Fruit fly (Drosophila melanogaster) whole organism, embryonic: ENCODE data around the gene p24-1.

ENCODE experiments used
- Aef1 ChIP-seq: fragments of 200-800 bp; sonication (Bioruptor generic); IDR thresholded peaks from 3 replicates; pipeline ENCODE4 v1.3.6; 2022; ENCODE audit warnings: missing biosample characterization, missing genetic modification characterization
- Blimp-1 ChIP-seq: fragments of 200-800 bp; sonication (Bioruptor generic); optimal IDR thresholded peaks from 3 replicates; lab custom pipeline; 2018; ENCODE audit warnings: missing biosample characterization, missing genetic modification characterization, mild to moderate bottlenecking, moderate library complexity, missing genetic modification reagents
- Bteb2 ChIP-seq: fragments of 200-800 bp; sonication (Bioruptor generic); optimal IDR thresholded peaks from 2 replicates; lab custom pipeline; 2016; ENCODE audit warnings: missing biosample characterization, missing genetic modification characterization
- CG10366 ChIP-seq: fragments of 200-800 bp; sonication (Bioruptor generic); IDR thresholded peaks from 2 replicates; pipeline ENCODE4 v1.3.6; 2022; ENCODE audit warnings: missing biosample characterization, missing genetic modification characterization
- CG10543 ChIP-seq: fragments of 200-800 bp; sonication (Bioruptor generic); optimal IDR thresholded peaks from 3 replicates; lab custom pipeline; 2017; ENCODE audit warnings: missing biosample characterization, mild to moderate bottlenecking, missing genetic modification characterization, moderate library complexity
- CG10565 ChIP-seq: fragments of 200-800 bp; sonication (Bioruptor generic); optimal IDR thresholded peaks from 3 replicates; lab custom pipeline; 2016; ENCODE audit warnings: missing biosample characterization, mild to moderate bottlenecking, missing genetic modification characterization
- CG10654 ChIP-seq: fragments of 200-800 bp; sonication (Bioruptor generic); optimal IDR thresholded peaks from 2 replicates; lab custom pipeline; 2016; ENCODE audit warnings: missing biosample characterization, missing genetic modification characterization
- CG12769 ChIP-seq: fragments of 200-800 bp; sonication (Bioruptor generic); optimal IDR thresholded peaks from 2 replicates; lab custom pipeline; 2019; ENCODE audit warnings: missing biosample characterization, mild to moderate bottlenecking, missing genetic modification characterization, moderate library complexity
- CG15479 ChIP-seq: fragments of 200-800 bp; sonication (Bioruptor generic); optimal IDR thresholded peaks from 3 replicates; lab custom pipeline; 2019; ENCODE audit warnings: missing biosample characterization, mild to moderate bottlenecking, missing genetic modification characterization, moderate library complexity
- CG15514 ChIP-seq: fragments of 200-800 bp; sonication (Bioruptor generic); optimal IDR thresholded peaks from 3 replicates; lab custom pipeline; 2017; ENCODE audit warnings: missing biosample characterization, missing genetic modification characterization, mild to moderate bottlenecking, moderate library complexity, missing genetic modification reagents
- CG15696 ChIP-seq: fragments of 200-800 bp; sonication (Bioruptor generic); optimal IDR thresholded peaks from 2 replicates; lab custom pipeline; 2019; ENCODE audit warnings: missing biosample characterization, mild to moderate bottlenecking, missing genetic modification characterization, moderate library complexity
- CG16863 ChIP-seq: fragments of 200-800 bp; sonication (Bioruptor generic); optimal IDR thresholded peaks from 3 replicates; lab custom pipeline; 2016; ENCODE audit warnings: missing biosample characterization, missing genetic modification characterization
- CG2199 ChIP-seq: fragments of 200-800 bp; sonication (Bioruptor generic); IDR thresholded peaks from 3 replicates; pipeline ENCODE4 v1.3.6; 2022; ENCODE audit warnings: missing biosample characterization, missing genetic modification characterization
- CG2678 ChIP-seq: fragments of 200-800 bp; sonication (Bioruptor generic); optimal IDR thresholded peaks from 3 replicates; lab custom pipeline; 2019; ENCODE audit warnings: missing biosample characterization, mild to moderate bottlenecking, missing genetic modification characterization, moderate library complexity
- CG30020 ChIP-seq: fragments of 200-800 bp; optimal IDR thresholded peaks from 2 replicates; lab custom pipeline; 2019; ENCODE audit warnings: missing biosample characterization, mild to moderate bottlenecking, missing genetic modification characterization, moderate library complexity
- CG30431 ChIP-seq: fragments of 200-800 bp; sonication (Bioruptor generic); optimal IDR thresholded peaks from 2 replicates; lab custom pipeline; 2017; ENCODE audit warnings: missing biosample characterization, missing genetic modification characterization
- CG32767 ChIP-seq: fragments of 200-800 bp; sonication (Bioruptor generic); IDR thresholded peaks from 2 replicates; pipeline ENCODE4 v1.3.6; 2022; ENCODE audit warnings: missing biosample characterization, missing genetic modification characterization
- CG3726 ChIP-seq: fragments of 200-800 bp; sonication (Bioruptor generic); IDR thresholded peaks from 3 replicates; pipeline ENCODE4, ENCODE4 v1.3.6; 2022; ENCODE audit warnings: missing biosample characterization, missing genetic modification characterization
- CG6689 ChIP-seq: fragments of 200-800 bp; sonication (Bioruptor generic); IDR thresholded peaks from 2 replicates; pipeline ENCODE4 v1.3.6; 2022; ENCODE audit warnings: missing biosample characterization, missing genetic modification characterization
- CG8944 ChIP-seq: fragments of 200-800 bp; sonication (Bioruptor generic); optimal IDR thresholded peaks from 3 replicates; lab custom pipeline; 2016; ENCODE audit warnings: missing biosample characterization, missing genetic modification characterization
- E2f2 ChIP-seq: fragments of 200-800 bp; sonication (Bioruptor generic); IDR thresholded peaks from 2 replicates; pipeline ENCODE4 v1.3.6; 2022; ENCODE audit warnings: missing biosample characterization, missing genetic modification characterization
- Gsc ChIP-seq: fragments of 200-800 bp; sonication (Bioruptor generic); IDR thresholded peaks from 2 replicates; pipeline ENCODE4 v1.3.6; 2022; ENCODE audit warnings: missing biosample characterization, missing genetic modification characterization
- HLHmδ ChIP-seq: fragments of 200-800 bp; sonication (Bioruptor generic); optimal IDR thresholded peaks from 2 replicates; lab custom pipeline; 2018; ENCODE audit warnings: missing biosample characterization, mild to moderate bottlenecking, missing genetic modification characterization, moderate library complexity
- Hmx ChIP-seq: fragments of 200-800 bp; sonication (Bioruptor generic); optimal IDR thresholded peaks from 2 replicates; lab custom pipeline; 2016; ENCODE audit warnings: missing biosample characterization, missing genetic modification characterization
- Hr39 ChIP-seq: fragments of >200 bp; optimal IDR thresholded peaks from 2 replicates; lab custom pipeline; 2017
- Hr51 ChIP-seq, 2 experiments: fragments of 200-800 bp; sonication (Bioruptor generic); optimal IDR thresholded peaks; 2 replicates in 1 of 2; 3 replicates in 1 of 2; lab custom pipeline; 2016 to 2018; ENCODE audit warnings: missing biosample characterization in 2 of 2, missing genetic modification characterization in 2 of 2, mild to moderate bottlenecking in 1 of 2, moderate library complexity in 1 of 2
- MBD-R2 ChIP-seq: fragments of 200-800 bp; sonication (Bioruptor generic); IDR thresholded peaks from 2 replicates; pipeline ENCODE4 v1.3.6; 2022; ENCODE audit warnings: missing biosample characterization, missing genetic modification characterization
- Med ChIP-seq: fragments of 200-800 bp; sonication (Bioruptor generic); peaks from one replicate; lab custom pipeline; 2016; ENCODE audit warnings: missing biosample characterization, missing genetic modification characterization, mild to moderate bottlenecking, inconsistent platforms, moderate library complexity
- Mes4 ChIP-seq: fragments of 200-800 bp; sonication (Bioruptor generic); optimal IDR thresholded peaks from 2 replicates; lab custom pipeline; 2016; ENCODE audit warnings: missing biosample characterization, missing genetic modification characterization
- Neu2 ChIP-seq: fragments of 200-800 bp; sonication (Bioruptor generic); optimal IDR thresholded peaks from 3 replicates; lab custom pipeline; 2016; ENCODE audit warnings: missing biosample characterization, missing genetic modification characterization, borderline replicate concordance
- Nf-YB ChIP-seq: fragments of 200-800 bp; sonication (Bioruptor generic); optimal IDR thresholded peaks from 3 replicates; lab custom pipeline; 2019; ENCODE audit warnings: missing biosample characterization, mild to moderate bottlenecking, missing genetic modification characterization, moderate library complexity
- Nf-YC ChIP-seq: fragments of 200-800 bp; optimal IDR thresholded peaks from 3 replicates; lab custom pipeline; 2019; ENCODE audit warnings: missing biosample characterization, mild to moderate bottlenecking, missing genetic modification characterization, moderate library complexity
- Scr ChIP-seq: fragments of 200-800 bp; sonication (Bioruptor generic); IDR thresholded peaks from 2 replicates; pipeline ENCODE4 v1.3.6; 2022; ENCODE audit warnings: missing biosample characterization, missing genetic modification characterization; ENCODE audit not compliant: partially characterized antibody
- YL-1 ChIP-seq: fragments of 200-800 bp; sonication (Bioruptor generic); optimal IDR thresholded peaks from 3 replicates; lab custom pipeline; 2017; ENCODE audit warnings: missing biosample characterization, mild to moderate bottlenecking, missing genetic modification characterization
- bab2 ChIP-seq: fragments of 200-800 bp; sonication (Bioruptor generic); optimal IDR thresholded peaks from 2 replicates; lab custom pipeline; 2016; ENCODE audit warnings: missing biosample characterization, missing genetic modification characterization
- cad ChIP-seq: fragments of >200 bp; optimal IDR thresholded peaks from 2 replicates; lab custom pipeline; 2017; ENCODE audit warnings: missing biosample characterization, missing genetic modification characterization
- croc ChIP-seq: fragments of 200-800 bp; sonication (Bioruptor generic); conservative IDR thresholded peaks from 3 replicates; pipeline ENCODE4 v1.3.6; 2022; ENCODE audit warnings: missing biosample characterization, missing genetic modification characterization
- dpn ChIP-seq, 2 experiments: fragments of 200-800 bp; sonication (Bioruptor generic); optimal IDR thresholded peaks; 3 replicates each; lab custom pipeline; 2016; ENCODE audit warnings: missing biosample characterization in 2 of 2, missing genetic modification characterization in 2 of 2
- eyg ChIP-seq: fragments of 200-800 bp; sonication (Bioruptor generic); optimal IDR thresholded peaks from 3 replicates; lab custom pipeline; 2016; ENCODE audit warnings: missing biosample characterization, missing genetic modification characterization
- fd102C ChIP-seq: fragments of 200-800 bp; sonication (Bioruptor generic); optimal IDR thresholded peaks from 2 replicates; lab custom pipeline; 2018; ENCODE audit warnings: missing biosample characterization, mild to moderate bottlenecking, missing genetic modification characterization, moderate library complexity
- jigr1 ChIP-seq: fragments of 200-800 bp; sonication (Bioruptor generic); IDR thresholded peaks from 3 replicates; pipeline ENCODE4 v1.3.6; 2022; ENCODE audit warnings: missing biosample characterization, missing genetic modification characterization
- jumu ChIP-seq: fragments of 200-800 bp; sonication (Bioruptor generic); optimal IDR thresholded peaks from 3 replicates; lab custom pipeline; 2016; ENCODE audit warnings: missing biosample characterization, missing genetic modification characterization
- klu ChIP-seq: fragments of 200-800 bp; sonication (Bioruptor generic); IDR thresholded peaks from 2 replicates; pipeline ENCODE4 v1.3.6; 2022; ENCODE audit warnings: missing biosample characterization, missing genetic modification characterization
- mam ChIP-seq: fragments of 200-800 bp; sonication (Bioruptor generic); optimal IDR thresholded peaks from 3 replicates; lab custom pipeline; 2016; ENCODE audit warnings: missing biosample characterization, missing genetic modification characterization
- org-1 ChIP-seq: fragments of 200-800 bp; sonication (Bioruptor generic); optimal IDR thresholded peaks from 2 replicates; lab custom pipeline; 2017; ENCODE audit warnings: missing biosample characterization, missing genetic modification characterization
- pfk ChIP-seq: fragments of 200-800 bp; sonication (Bioruptor generic); optimal IDR thresholded peaks from 2 replicates; lab custom pipeline; 2018; ENCODE audit warnings: missing biosample characterization, mild to moderate bottlenecking, missing genetic modification characterization, moderate library complexity
- ranshi ChIP-seq: fragments of 200-800 bp; sonication (Bioruptor generic); IDR thresholded peaks from 2 replicates; pipeline ENCODE4 v1.3.6; 2022; ENCODE audit warnings: missing biosample characterization, missing genetic modification characterization
- slou ChIP-seq: fragments of 200-800 bp; sonication (Bioruptor generic); optimal IDR thresholded peaks from 3 replicates; lab custom pipeline; 2016; ENCODE audit warnings: missing biosample characterization, missing genetic modification characterization
- sug ChIP-seq: fragments of 200-800 bp; optimal IDR thresholded peaks from 2 replicates; lab custom pipeline; 2019; ENCODE audit warnings: missing biosample characterization, mild to moderate bottlenecking, missing genetic modification characterization, moderate library complexity
- unpg ChIP-seq: fragments of 200-800 bp; sonication (Bioruptor generic); optimal IDR thresholded peaks from 3 replicates; lab custom pipeline; 2018; ENCODE audit warnings: missing biosample characterization, mild to moderate bottlenecking, missing genetic modification characterization, moderate library complexity

p24-1 gene

dm6 chrX:11848507-11849264 lies 3.6 kb downstream of the p24-1 start (continued):
- TF ChIP-seq Med (GFP tag; lab: Kevin White, UChicago) = peak; percentile 34
- peak; percentile 13 for TF ChIP-seq Nf-YC
- no peak for TF ChIP-seq eyg
- TF ChIP-seq org-1 (GFP tag; lab: Kevin White, UChicago) = no peak
- TF ChIP-seq CG10565 (GFP tag; lab: Kevin White, UChicago) = no peak
- no peak for TF ChIP-seq croc (GFP tag; lab: Robert Waterston, UW)
- no peak for TF ChIP-seq Hmx (GFP tag; lab: Kevin White, UChicago)
- TF ChIP-seq dpn (GFP tag; optimal IDR thresholded peaks at IDR 0.05; lab: Kevin White, UChicago) = peak in 1 of 2 experiments; percentile 27
- no peak for TF ChIP-seq slou (GFP tag; lab: Kevin White, UChicago)
- 0 out of 3 replicates have a peak, but pooled peaks have one; percentile 19 for TF ChIP-seq CG2199
- TF ChIP-seq CG15514 (GFP tag; lab: Kevin White, UChicago) = peak; percentile 7
- TF ChIP-seq Bteb2 = no peak
- TF ChIP-seq ranshi = no peak
- no peak for TF ChIP-seq CG15696 (tag; lab: Kevin White, UChicago)
- no peak for TF ChIP-seq HLHmδ (GFP tag; lab: Kevin White, UChicago)
- no peak for TF ChIP-seq Scr (GFP tag; lab: Robert Waterston, UW)
- TF ChIP-seq Blimp-1 (GFP tag; lab: Kevin White, UChicago) = peak; percentile 65
- TF ChIP-seq Aef1 (GFP tag; lab: Robert Waterston, UW) = 0 out of 3 replicates have a peak, but pooled peaks have one; percentile 28
- no peak for TF ChIP-seq CG32767
- no peak for TF ChIP-seq Neu2 (GFP tag; lab: Kevin White, UChicago)
- no peak for TF ChIP-seq CG10543 (GFP tag; lab: Kevin White, UChicago)
- TF ChIP-seq cad (GFP tag; lab: Kevin White, UChicago) = no peak
- peak; percentile 61 for TF ChIP-seq CG10366 (GFP tag; lab: Robert Waterston, UW)
- no peak for TF ChIP-seq sug (tag; lab: Kevin White, UChicago)
- no peak for TF ChIP-seq MBD-R2 (GFP tag; lab: Robert Waterston, UW)
- peak; percentile 69 for TF ChIP-seq CG2678 (tag; lab: Kevin White, UChicago)
- peak; percentile 62 for TF ChIP-seq unpg (GFP tag; lab: Kevin White, UChicago)
- TF ChIP-seq CG10654 (GFP tag; lab: Kevin White, UChicago) = peak; percentile 13
- TF ChIP-seq Hr39 = no peak
- TF ChIP-seq Nf-YB (GFP tag; lab: Kevin White, UChicago) = peak; percentile 15
- TF ChIP-seq fd102C (GFP tag; lab: Kevin White, UChicago) = no peak
- no peak for TF ChIP-seq CG30431 (GFP tag; lab: Kevin White, UChicago)
- no peak for TF ChIP-seq CG30020
- no peak for TF ChIP-seq mam (GFP tag; lab: Kevin White, UChicago)
- no peak for TF ChIP-seq Mes4 (GFP tag; lab: Kevin White, UChicago)
- no peak for TF ChIP-seq YL-1 (GFP tag; lab: Kevin White, UChicago)
- TF ChIP-seq CG15479 = no peak

DNA sequence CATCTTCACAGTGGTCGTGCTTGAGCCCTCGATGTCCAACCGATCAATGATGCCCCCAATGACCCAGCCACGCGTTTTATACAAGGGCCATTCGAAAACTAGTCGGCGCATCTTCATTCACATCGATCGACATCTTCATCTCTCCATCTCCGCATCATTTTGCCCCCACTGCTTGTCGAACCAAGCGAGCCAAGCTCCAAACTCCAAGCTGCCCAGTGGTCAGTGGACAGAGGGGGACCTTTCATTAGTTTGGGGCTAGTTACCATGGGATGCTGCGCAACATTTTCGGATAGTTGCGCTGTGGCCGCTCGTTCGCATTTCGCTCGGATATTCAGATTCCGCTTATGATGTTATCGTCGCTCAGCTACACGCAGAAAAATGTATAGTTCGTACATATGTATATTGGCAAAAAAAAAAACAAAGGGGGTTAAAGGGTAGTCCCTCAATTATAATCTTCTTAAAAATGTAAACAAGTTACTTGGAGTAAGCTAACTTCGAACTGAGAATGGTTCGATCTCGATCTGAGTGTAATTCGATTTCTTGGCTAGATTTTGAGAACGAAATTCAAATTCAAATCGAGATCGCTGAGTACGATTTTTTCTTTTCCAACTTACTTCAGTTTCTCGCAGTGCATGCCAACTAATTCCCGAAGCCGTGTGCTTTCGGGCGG lies 6.1 kb downstream of the p24-1 start, which contains the start of gene CG15740:
TSS of gene CG15740 (minus strand) at position 51 of the 670 bp plus-strand sequence.
- TF ChIP-seq jumu (GFP tag; lab: Kevin White, UChicago) (peak; percentile 25), Gsc (GFP tag; lab: Robert Waterston, UW) (no peak), E2f2 (peak; percentile 37; the same call in 1 of the 2 replicates), bab2 (GFP tag; lab: Kevin White, UChicago) (peak; percentile 30), CG16863 (peak; percentile 29), Hr51 (GFP tag; optimal IDR thresholded peaks at IDR 0.05; lab: Kevin White, UChicago) (peak in 1 of 2 experiments; percentile 71), pfk (GFP tag; lab: Kevin White, UChicago) (no peak), CG8944 (GFP tag; lab: Kevin White, UChicago) (no peak), CG3726 (GFP tag; lab: Robert Waterston, UW) (no peak), jigr1 (peak; percentile 21; the same call in 1 of the 3 replicates), CG10543 (GFP tag; lab: Kevin White, UChicago) (no peak), CG12769 (no peak), klu (GFP tag; lab: Robert Waterston, UW) (no peak), CG6689 (GFP tag; lab: Robert Waterston, UW) (peak; percentile 66), mam (GFP tag; lab: Kevin White, UChicago) (peak; percentile 23)
